Worm (Caenorhabditis elegans) whole organism, L1 larva: ENCODE data around the gene ttr-3.
A peak's percentile ranks its signal among the peaks of the same experiment; 100 is the strongest.

ENCODE experiments used
- Y116A8C.19 ChIP-seq: sonication (generic microtip); optimal IDR thresholded peaks from 2 replicates; lab custom pipeline; 2016; ENCODE audit warnings: missing compliant biosample characterization, missing genetic modification characterization, borderline replicate concordance
- blmp-1 ChIP-seq: fragments of 150-350 bp; optimal IDR thresholded peaks from 2 replicates; lab custom pipeline; 2014; ENCODE audit warnings: missing biosample characterization, missing genetic modification characterization
- ceh-8 ChIP-seq: fragments of 200-800 bp; sonication (Bioruptor generic); optimal IDR thresholded peaks from 2 replicates; lab custom pipeline; 2018; ENCODE audit warnings: mild to moderate bottlenecking, missing genetic modification characterization, moderate library complexity, missing compliant biosample characterization
- ceh-82 ChIP-seq, 3 experiments: fragments of 150-350 bp in 1 of 3; sonication (generic microtip) in 2 of 3; optimal IDR thresholded peaks; 2 replicates each; lab custom pipeline; 2014 to 2017; ENCODE audit warnings: missing biosample characterization in 3 of 3, missing genetic modification characterization in 3 of 3
- ceh-88 ChIP-seq: fragments of 200-800 bp; sonication (Bioruptor generic); IDR thresholded peaks from 2 replicates; pipeline ENCODE4 v1.3.6; 2022; ENCODE audit warnings: missing genetic modification characterization, missing compliant biosample characterization
- ces-1 ChIP-seq: fragments of 150-350 bp; optimal IDR thresholded peaks from 2 replicates; lab custom pipeline; 2014; ENCODE audit warnings: missing biosample characterization, missing genetic modification reagents, missing genetic modification characterization
- dpl-1 ChIP-seq, 3 experiments: fragments of 150-350 bp in 2 of 3; sonication (generic microtip) in 1 of 3; optimal IDR thresholded peaks; 2 replicates each; lab custom pipeline; 2014 to 2017; ENCODE audit warnings: missing biosample characterization in 3 of 3, missing genetic modification characterization in 3 of 3, missing genetic modification reagents in 3 of 3
- efl-1 ChIP-seq, 4 experiments: fragments of 150-350 bp; optimal IDR thresholded peaks in 3 of 4; peaks in 1 of 4; 1 replicate in 1 of 4; 2 replicates in 3 of 4; lab custom pipeline; 2014; ENCODE audit warnings: missing biosample characterization in 2 of 4, missing genetic modification characterization in 2 of 4, missing genetic modification reagents in 2 of 4
- egl-27 ChIP-seq, 2 experiments: fragments of 150-350 bp in 1 of 2; sonication (generic microtip); optimal IDR thresholded peaks; 3 replicates each; lab custom pipeline; 2017 to 2018; ENCODE audit warnings: missing biosample characterization in 2 of 2, missing genetic modification characterization in 2 of 2, missing genetic modification reagents in 2 of 2
- elt-2 ChIP-seq: sonication (generic microtip); optimal IDR thresholded peaks from 2 replicates; lab custom pipeline; 2016; ENCODE audit warnings: missing genetic modification characterization, mild to moderate bottlenecking, inconsistent platforms, missing compliant biosample characterization, missing genetic modification reagents
- elt-3 ChIP-seq, 6 experiments: fragments of 150-350 bp in 1 of 6; sonication (generic microtip); optimal IDR thresholded peaks; 2 replicates each; lab custom pipeline; 2017 to 2018; ENCODE audit warnings: missing biosample characterization in 6 of 6, missing genetic modification characterization in 6 of 6, inconsistent platforms in 1 of 6
- ets-5 ChIP-seq: fragments of 200-800 bp; sonication (Bioruptor generic); IDR thresholded peaks from 2 replicates; pipeline ENCODE4 v1.3.6; 2022; ENCODE audit warnings: missing genetic modification characterization, missing compliant biosample characterization
- isw-1 ChIP-seq: fragments of 200-800 bp; sonication (Bioruptor generic); IDR thresholded peaks from 2 replicates; pipeline ENCODE4 v1.3.6; 2022; ENCODE audit warnings: missing genetic modification characterization, missing compliant biosample characterization
- lin-13 ChIP-seq: fragments of 150-350 bp; optimal IDR thresholded peaks from 2 replicates; lab custom pipeline; 2014; ENCODE audit warnings: missing biosample characterization, missing genetic modification reagents, missing genetic modification characterization
- lin-14 ChIP-seq: fragments of 200-800 bp; sonication (Bioruptor generic); optimal IDR thresholded peaks from 2 replicates; lab custom pipeline; 2018; ENCODE audit warnings: mild to moderate bottlenecking, missing genetic modification characterization, moderate library complexity, missing compliant biosample characterization
- lin-35 ChIP-seq, 2 experiments: fragments of 150-350 bp; optimal IDR thresholded peaks; 2 replicates each; lab custom pipeline; 2014; ENCODE audit warnings: missing biosample characterization in 2 of 2, missing genetic modification characterization in 2 of 2, missing genetic modification reagents in 2 of 2
- mep-1 ChIP-seq: fragments of 150-350 bp; optimal IDR thresholded peaks from 2 replicates; lab custom pipeline; 2014; ENCODE audit warnings: missing biosample characterization, missing genetic modification characterization
- nhr-11 ChIP-seq: fragments of 150-350 bp; optimal IDR thresholded peaks from 2 replicates; lab custom pipeline; 2014; ENCODE audit warnings: missing biosample characterization, missing genetic modification characterization
- nhr-12 ChIP-seq: sonication (generic microtip); optimal IDR thresholded peaks from 2 replicates; lab custom pipeline; 2017; ENCODE audit warnings: missing biosample characterization, missing genetic modification characterization
- nhr-19 ChIP-seq: fragments of 200-800 bp; sonication (Bioruptor generic); conservative IDR thresholded peaks from 2 replicates; pipeline ENCODE4 v1.3.6; 2022; ENCODE audit warnings: missing genetic modification characterization, missing compliant biosample characterization
- nhr-20 ChIP-seq: sonication (generic microtip); optimal IDR thresholded peaks from 2 replicates; lab custom pipeline; 2016; ENCODE audit warnings: mild to moderate bottlenecking, missing genetic modification characterization, missing compliant biosample characterization
- nhr-28 ChIP-seq: fragments of 150-350 bp; optimal IDR thresholded peaks from 2 replicates; lab custom pipeline; 2014; ENCODE audit warnings: missing biosample characterization, missing genetic modification characterization
- nhr-71 ChIP-seq: sonication (generic microtip); optimal IDR thresholded peaks from 2 replicates; lab custom pipeline; 2016; ENCODE audit warnings: mild to moderate bottlenecking, missing genetic modification characterization, moderate library complexity, missing compliant biosample characterization
- nhr-85 ChIP-seq: sonication (generic microtip); peaks from one replicate; lab custom pipeline; 2016; ENCODE audit warnings: missing genetic modification characterization, inconsistent platforms, missing compliant biosample characterization
- nhr-90 ChIP-seq: sonication (generic microtip); optimal IDR thresholded peaks from 2 replicates; lab custom pipeline; 2016; ENCODE audit warnings: mild to moderate bottlenecking, missing genetic modification characterization, missing compliant biosample characterization; ENCODE audit not compliant: poor library complexity
- skn-1 ChIP-seq: fragments of 150-350 bp; optimal IDR thresholded peaks from 2 replicates; lab custom pipeline; 2014; ENCODE audit warnings: missing biosample characterization, missing genetic modification characterization
- snu-23 ChIP-seq: sonication (generic microtip); optimal IDR thresholded peaks from 2 replicates; lab custom pipeline; 2016; ENCODE audit warnings: missing genetic modification characterization, missing compliant biosample characterization
- tbx-2 ChIP-seq: sonication (generic microtip); optimal IDR thresholded peaks from 2 replicates; lab custom pipeline; 2016; ENCODE audit warnings: missing genetic modification characterization, missing compliant biosample characterization
- unc-130 ChIP-seq: fragments of 150-350 bp; optimal IDR thresholded peaks from 2 replicates; lab custom pipeline; 2017; ENCODE audit warnings: missing biosample characterization, missing genetic modification characterization, inconsistent platforms
- unc-86 ChIP-seq: sonication (generic microtip); optimal IDR thresholded peaks from 2 replicates; lab custom pipeline; 2016; ENCODE audit warnings: missing genetic modification characterization, missing compliant biosample characterization
- unc-98 ChIP-seq: fragments of 200-800 bp; sonication (Bioruptor generic); IDR thresholded peaks from 2 replicates; pipeline ENCODE4 v1.3.6; 2022; ENCODE audit warnings: missing genetic modification characterization, missing compliant biosample characterization
- zag-1 ChIP-seq: fragments of 150-350 bp; optimal IDR thresholded peaks from 2 replicates; lab custom pipeline; 2014; ENCODE audit warnings: missing biosample characterization, missing genetic modification characterization

ttr-3 gene

ce11 chrIII:9912998-9913397 is 13.6 kb downstream of the ttr-3 start:
- peak; percentile 11 for TF ChIP-seq unc-130 (tag; lab: Kevin White, UChicago)
- TF ChIP-seq elt-2 (tag; lab: Kevin White, UChicago): peak; percentile 22
- peak in 1 of 6 experiments; percentile 25 for TF ChIP-seq elt-3 (tag; optimal IDR thresholded peaks at IDR 0.05; lab: Kevin White, UChicago)
- TF ChIP-seq efl-1 (optimal IDR thresholded peaks at IDR 0.05; lab: Kevin White, UChicago): no peak
- TF ChIP-seq efl-1 (GFP tag; optimal IDR thresholded peaks at IDR 0.05 in 1 of 2; lab: Kevin White, UChicago): peak in 1 of 2 experiments; percentile 44
- TF ChIP-seq unc-98 (GFP tag; lab: Robert Waterston, UW): no peak
- TF ChIP-seq lin-35 (GFP tag; optimal IDR thresholded peaks at IDR 0.05; lab: Kevin White, UChicago): peak in 1 of 2 experiments; percentile 54
- TF ChIP-seq zag-1 (tag; lab: Kevin White, UChicago): no peak
- TF ChIP-seq nhr-28 (tag; lab: Kevin White, UChicago): no peak
- peak; percentile 16 for TF ChIP-seq blmp-1 (tag; lab: Kevin White, UChicago)
- no peak for TF ChIP-seq egl-27 (tag; optimal IDR thresholded peaks at IDR 0.05; lab: Kevin White, UChicago)
- TF ChIP-seq ets-5: no peak

ce11 chrIII:9912501-9912900 is 14.0 kb downstream of the ttr-3 start:
- TF ChIP-seq efl-1 (optimal IDR thresholded peaks at IDR 0.05; lab: Kevin White, UChicago) (peak in 1 of 2 experiments; percentile 42), efl-1 (GFP tag; optimal IDR thresholded peaks at IDR 0.05 in 1 of 2; lab: Kevin White, UChicago) (peak; percentile 68 to 96), lin-35 (GFP tag; optimal IDR thresholded peaks at IDR 0.05; lab: Kevin White, UChicago) (peak; percentile 43 to 76), isw-1 (GFP tag; lab: Robert Waterston, UW) (no peak), ces-1 (GFP tag; lab: Kevin White, UChicago) (no peak), dpl-1 (GFP tag; optimal IDR thresholded peaks at IDR 0.05; lab: Kevin White, UChicago) (peak; percentile 49 to 69 (median 64)), ceh-82 (tag; optimal IDR thresholded peaks at IDR 0.05; lab: Kevin White, UChicago) (peak in 1 of 3 experiments; percentile 3), skn-1 (tag; lab: Kevin White, UChicago) (peak; percentile 77), nhr-20 (no peak)

ce11 chrIII:9910608-9911479 is 15.7 kb downstream of the ttr-3 start, which contains the start of the genes cyld-1 and F40F12.9:
cyld-1 (minus strand) TSS chrIII:9910658.
F40F12.9 (plus strand) TSS chrIII:9911328.
- TF ChIP-seq nhr-12 (tag; lab: Kevin White, UChicago) (no peak), lin-35 (GFP tag; optimal IDR thresholded peaks at IDR 0.05; lab: Kevin White, UChicago) (peak in 1 of 2 experiments; percentile 20), ceh-88 (GFP tag; lab: Robert Waterston, UW) (no peak), lin-14 (GFP tag; lab: Kevin White, UChicago) (peak; percentile 28)

- TF ChIP-seq Y116A8C.19: no peak
- TF ChIP-seq skn-1 (tag; lab: Kevin White, UChicago): peak; percentile 4
- peak; percentile 49 for TF ChIP-seq nhr-71 (tag; lab: Kevin White, UChicago)
- TF ChIP-seq nhr-20: peak; percentile 52
- TF ChIP-seq mep-1: peak; percentile 27
- peak; percentile 50 for TF ChIP-seq snu-23 (GFP tag; lab: Kevin White, UChicago)
- peak; percentile 93 for TF ChIP-seq nhr-85
- no peak for TF ChIP-seq nhr-11 (tag; lab: Kevin White, UChicago)
- peak; percentile 60 for TF ChIP-seq lin-14 (GFP tag; lab: Kevin White, UChicago)
- peak; percentile 41 for TF ChIP-seq blmp-1 (tag; lab: Kevin White, UChicago)
- no peak for TF ChIP-seq lin-13 (GFP tag; lab: Kevin White, UChicago)
- TF ChIP-seq nhr-19 (GFP tag; lab: Robert Waterston, UW): no peak
- TF ChIP-seq nhr-28 (tag; lab: Kevin White, UChicago): no peak
- peak; percentile 8 for TF ChIP-seq tbx-2 (tag; lab: Kevin White, UChicago)
- peak in 1 of 6 experiments; percentile 36 for TF ChIP-seq elt-3 (tag; optimal IDR thresholded peaks at IDR 0.05; lab: Kevin White, UChicago)
- peak in 1 of 3 experiments; percentile 16 for TF ChIP-seq dpl-1 (GFP tag; optimal IDR thresholded peaks at IDR 0.05; lab: Kevin White, UChicago)
- peak; percentile 25 for TF ChIP-seq nhr-90 (tag; lab: Kevin White, UChicago)
- no peak for TF ChIP-seq ceh-8 (GFP tag; lab: Kevin White, UChicago)
- TF ChIP-seq lin-35 (GFP tag; optimal IDR thresholded peaks at IDR 0.05; lab: Kevin White, UChicago): peak in 1 of 2 experiments; percentile 69
- TF ChIP-seq unc-86: no peak
- TF ChIP-seq, all 84 proteins: peak for 13
These were observed 17.8 kb downstream of the ttr-3 start for ce11 chrIII:9908769-9909168.
